Fruit fly (Drosophila melanogaster) whole organism, embryonic: Measurements from ENCODE around the gene Shmt.

Experiments used
- Abd-B ChIP-seq: fragments of 200-800 bp; sonication (Bioruptor generic); optimal IDR thresholded peaks from 2 replicates; lab custom pipeline; 2018; ENCODE audit warnings: missing biosample characterization, mild to moderate bottlenecking, missing genetic modification characterization, moderate library complexity
- Adf1 ChIP-seq: fragments of 200-800 bp; sonication (Bioruptor generic); IDR thresholded peaks from 2 replicates; pipeline ENCODE4 v1.3.6; 2022; ENCODE audit warnings: missing biosample characterization, missing genetic modification characterization
- Blimp-1 ChIP-seq: fragments of 200-800 bp; sonication (Bioruptor generic); optimal IDR thresholded peaks from 3 replicates; lab custom pipeline; 2018; ENCODE audit warnings: missing biosample characterization, missing genetic modification characterization, mild to moderate bottlenecking, moderate library complexity, missing genetic modification reagents
- CG1024 ChIP-seq: fragments of 200-800 bp; sonication (Bioruptor generic); IDR thresholded peaks from 2 replicates; pipeline ENCODE4 v1.3.6; 2022; ENCODE audit warnings: missing biosample characterization, missing genetic modification characterization
- CG11085 ChIP-seq: fragments of 200-800 bp; sonication (Bioruptor generic); IDR thresholded peaks from 2 replicates; pipeline ENCODE4 v1.3.6; 2022; ENCODE audit warnings: missing biosample characterization, missing genetic modification characterization
- CG11504 ChIP-seq: fragments of 200-800 bp; sonication (Bioruptor generic); optimal IDR thresholded peaks from 3 replicates; lab custom pipeline; 2019; ENCODE audit warnings: missing biosample characterization, mild to moderate bottlenecking, missing genetic modification characterization, moderate library complexity
- CG1233 ChIP-seq: fragments of 200-800 bp; sonication (Bioruptor generic); optimal IDR thresholded peaks from 4 replicates; lab custom pipeline; 2018; ENCODE audit warnings: missing biosample characterization, mild to moderate bottlenecking, missing genetic modification characterization
- CG14965 ChIP-seq: fragments of 200-800 bp; sonication (Bioruptor generic); optimal IDR thresholded peaks from 2 replicates; lab custom pipeline; 2016; ENCODE audit warnings: missing biosample characterization, missing genetic modification characterization, borderline replicate concordance
- CG1529 ChIP-seq: fragments of 200-800 bp; sonication (Bioruptor generic); optimal IDR thresholded peaks from 3 replicates; lab custom pipeline; 2018; ENCODE audit warnings: missing biosample characterization, missing genetic modification characterization
- CG17359 ChIP-seq: fragments of 200-800 bp; sonication (Bioruptor generic); optimal IDR thresholded peaks from 3 replicates; lab custom pipeline; 2018; ENCODE audit warnings: missing biosample characterization, mild to moderate bottlenecking, missing genetic modification characterization, moderate library complexity
- CG17612 ChIP-seq: fragments of 200-800 bp; sonication (Bioruptor generic); IDR thresholded peaks from 2 replicates; pipeline ENCODE4 v1.3.6; 2022; ENCODE audit warnings: missing biosample characterization, missing genetic modification characterization
- CG18011 ChIP-seq: fragments of 200-800 bp; sonication (Bioruptor generic); optimal IDR thresholded peaks from 2 replicates; lab custom pipeline; 2017; ENCODE audit warnings: missing biosample characterization, missing genetic modification characterization, mild to moderate bottlenecking, moderate library complexity, missing genotype
- CG18476 ChIP-seq: fragments of 200-800 bp; sonication (Bioruptor generic); optimal IDR thresholded peaks from 2 replicates; lab custom pipeline; 2016; ENCODE audit warnings: missing biosample characterization, mild to moderate bottlenecking, missing genetic modification characterization
- CG2120 ChIP-seq: fragments of 200-800 bp; sonication (Bioruptor generic); optimal IDR thresholded peaks from 3 replicates; lab custom pipeline; 2016; ENCODE audit warnings: missing biosample characterization, missing genetic modification characterization
- CG2199 ChIP-seq: fragments of 200-800 bp; sonication (Bioruptor generic); IDR thresholded peaks from 3 replicates; pipeline ENCODE4 v1.3.6; 2022; ENCODE audit warnings: missing biosample characterization, missing genetic modification characterization
- CG2712 ChIP-seq: fragments of 200-800 bp; optimal IDR thresholded peaks from 3 replicates; lab custom pipeline; 2019; ENCODE audit warnings: missing biosample characterization, mild to moderate bottlenecking, missing genetic modification characterization, moderate library complexity
- CG2889 ChIP-seq: fragments of 200-800 bp; sonication (Bioruptor generic); IDR thresholded peaks from 3 replicates; pipeline ENCODE4 v1.3.6; 2022; ENCODE audit warnings: missing biosample characterization, missing genetic modification characterization
- CG30020 ChIP-seq: fragments of 200-800 bp; optimal IDR thresholded peaks from 2 replicates; lab custom pipeline; 2019; ENCODE audit warnings: missing biosample characterization, mild to moderate bottlenecking, missing genetic modification characterization, moderate library complexity
- CG31224 ChIP-seq: fragments of 200-800 bp; sonication (Bioruptor generic); IDR thresholded peaks from 2 replicates; pipeline ENCODE4 v1.3.6; 2022; ENCODE audit warnings: missing biosample characterization, missing genetic modification characterization
- CG3163 ChIP-seq: fragments of 200-800 bp; sonication (Bioruptor generic); optimal IDR thresholded peaks from 3 replicates; lab custom pipeline; 2016; ENCODE audit warnings: missing biosample characterization, missing genetic modification characterization
- CG6254 ChIP-seq: fragments of 200-800 bp; sonication (Bioruptor generic); optimal IDR thresholded peaks from 3 replicates; lab custom pipeline; 2017; ENCODE audit warnings: mild to moderate bottlenecking, missing biosample characterization, missing genetic modification reagents, missing genetic modification characterization
- CG6272 ChIP-seq: fragments of 200-800 bp; sonication (Bioruptor generic); IDR thresholded peaks from 2 replicates; pipeline ENCODE4 v1.3.6; 2022; ENCODE audit warnings: missing biosample characterization, missing genetic modification characterization
- CG6683 ChIP-seq: fragments of 200-800 bp; sonication (Bioruptor generic); optimal IDR thresholded peaks from 2 replicates; lab custom pipeline; 2017; ENCODE audit warnings: missing biosample characterization, mild to moderate bottlenecking, missing genetic modification characterization, missing genetic modification reagents
- CG7357 ChIP-seq: fragments of 200-800 bp; sonication (Bioruptor generic); IDR thresholded peaks from 3 replicates; pipeline ENCODE4 v1.3.6; 2022; ENCODE audit warnings: missing biosample characterization, missing genetic modification characterization
- CTCF ChIP-seq: fragments of 200-800 bp; sonication (Bioruptor generic); optimal IDR thresholded peaks from 2 replicates; lab custom pipeline; 2017; ENCODE audit warnings: missing biosample characterization, mild to moderate bottlenecking, missing genetic modification characterization, moderate library complexity
- CkIIα-i1 ChIP-seq: fragments of 200-800 bp; sonication (Bioruptor generic); IDR thresholded peaks from 2 replicates; pipeline ENCODE4 v1.3.6; 2022; ENCODE audit warnings: missing biosample characterization, missing genetic modification characterization
- Doc3 ChIP-seq: fragments of 200-800 bp; sonication (Bioruptor generic); IDR thresholded peaks from 3 replicates; pipeline ENCODE4 v1.3.6; 2022; ENCODE audit warnings: missing biosample characterization, missing genetic modification characterization; ENCODE audit not compliant: partially characterized antibody
- Drgx ChIP-seq: fragments of 200-800 bp; sonication (Bioruptor generic); IDR thresholded peaks from 2 replicates; pipeline ENCODE4 v1.3.6; 2022; ENCODE audit warnings: missing biosample characterization, missing genetic modification characterization
- Fer1 ChIP-seq: fragments of 200-800 bp; sonication (Bioruptor generic); optimal IDR thresholded peaks from 2 replicates; lab custom pipeline; 2017; ENCODE audit warnings: missing biosample characterization, mild to moderate bottlenecking, missing genetic modification characterization
- Gug ChIP-seq: fragments of 200-800 bp; sonication (Bioruptor generic); IDR thresholded peaks from 4 replicates; pipeline ENCODE4 v1.3.6; 2022; ENCODE audit warnings: missing biosample characterization, missing genetic modification characterization
- HHEX ChIP-seq: fragments of 200-800 bp; sonication (Bioruptor generic); optimal IDR thresholded peaks from 3 replicates; lab custom pipeline; 2017; ENCODE audit warnings: missing biosample characterization, mild to moderate bottlenecking, missing genetic modification characterization, missing genetic modification reagents
- HLHmδ ChIP-seq: fragments of 200-800 bp; sonication (Bioruptor generic); optimal IDR thresholded peaks from 2 replicates; lab custom pipeline; 2018; ENCODE audit warnings: missing biosample characterization, mild to moderate bottlenecking, missing genetic modification characterization, moderate library complexity
- Jarid2 ChIP-seq: fragments of 200-800 bp; sonication (Bioruptor generic); optimal IDR thresholded peaks from 3 replicates; lab custom pipeline; 2017; ENCODE audit warnings: mild to moderate bottlenecking, missing biosample characterization, missing genetic modification reagents, missing genetic modification characterization
- Mrtf ChIP-seq: fragments of 200-800 bp; sonication (Bioruptor generic); IDR thresholded peaks from 3 replicates; pipeline ENCODE4 v1.3.6; 2022; ENCODE audit warnings: missing biosample characterization, missing genetic modification characterization
- Nf-YB ChIP-seq: fragments of 200-800 bp; sonication (Bioruptor generic); optimal IDR thresholded peaks from 3 replicates; lab custom pipeline; 2019; ENCODE audit warnings: missing biosample characterization, mild to moderate bottlenecking, missing genetic modification characterization, moderate library complexity
- Optix ChIP-seq: fragments of 200-800 bp; sonication (Bioruptor generic); IDR thresholded peaks from 3 replicates; pipeline ENCODE4 v1.3.6; 2022; ENCODE audit warnings: missing biosample characterization, missing genetic modification characterization
- Trl ChIP-seq, 3 experiments: fragments of >200 bp in 2 of 3; fragments of 200-800 bp in 1 of 3; sonication (Bioruptor generic) in 1 of 3; optimal IDR thresholded peaks; 2 replicates in 1 of 3; 3 replicates in 2 of 3; lab custom pipeline; 2016 to 2017; ENCODE audit warnings: missing biosample characterization in 1 of 3, missing genetic modification characterization in 1 of 3
- amos ChIP-seq: fragments of 200-800 bp; sonication (Bioruptor generic); IDR thresholded peaks from 2 replicates; pipeline ENCODE4 v1.3.6; 2022; ENCODE audit warnings: missing biosample characterization, missing genetic modification characterization; ENCODE audit not compliant: partially characterized antibody
- cato ChIP-seq: fragments of 200-800 bp; sonication (Bioruptor generic); optimal IDR thresholded peaks from 2 replicates; lab custom pipeline; 2016; ENCODE audit warnings: missing biosample characterization, missing genetic modification characterization, borderline replicate concordance
- chm ChIP-seq: fragments of 200-800 bp; sonication (Bioruptor generic); IDR thresholded peaks from 2 replicates; pipeline ENCODE4 v1.3.6; 2022; ENCODE audit warnings: missing biosample characterization, missing genetic modification characterization
- danr ChIP-seq: fragments of 200-800 bp; sonication (Bioruptor generic); IDR thresholded peaks from 2 replicates; pipeline ENCODE4 v1.3.6; 2022; ENCODE audit warnings: missing biosample characterization, missing genetic modification characterization
- esg ChIP-seq: fragments of 200-800 bp; sonication (Bioruptor generic); conservative IDR thresholded peaks from 2 replicates; pipeline ENCODE4 v1.3.6; 2022; ENCODE audit warnings: missing biosample characterization, missing genetic modification characterization
- hb ChIP-seq: fragments of 200-800 bp; sonication (Bioruptor generic); IDR thresholded peaks from 3 replicates; pipeline ENCODE4 v1.3.6; 2022; ENCODE audit warnings: missing biosample characterization, missing genetic modification characterization; ENCODE audit not compliant: partially characterized antibody
- kni ChIP-seq: fragments of 200-800 bp; sonication (Bioruptor generic); optimal IDR thresholded peaks from 3 replicates; lab custom pipeline; 2017; ENCODE audit warnings: mild to moderate bottlenecking, missing biosample characterization, missing genetic modification reagents, missing genetic modification characterization
- pita ChIP-seq: fragments of 200-800 bp; sonication (Bioruptor generic); optimal IDR thresholded peaks from 2 replicates; lab custom pipeline; 2017; ENCODE audit warnings: missing biosample characterization, mild to moderate bottlenecking, missing genetic modification characterization
- run ChIP-seq: fragments of 200-800 bp; sonication (Bioruptor generic); optimal IDR thresholded peaks from 3 replicates; lab custom pipeline; 2018; ENCODE audit warnings: missing biosample characterization, mild to moderate bottlenecking, missing genetic modification characterization
- shn ChIP-seq: fragments of 200-800 bp; sonication (Bioruptor generic); optimal IDR thresholded peaks from 3 replicates; lab custom pipeline; 2016; ENCODE audit warnings: missing biosample characterization, missing genetic modification characterization
- slp2 ChIP-seq: fragments of 200-800 bp; sonication (Bioruptor generic); optimal IDR thresholded peaks from 2 replicates; lab custom pipeline; 2016; ENCODE audit warnings: missing biosample characterization, missing genetic modification characterization
- stc ChIP-seq: fragments of 200-800 bp; sonication (Bioruptor generic); IDR thresholded peaks from 2 replicates; pipeline ENCODE4 v1.3.6; 2022; ENCODE audit warnings: missing biosample characterization, missing genetic modification characterization
- tin ChIP-seq: fragments of 200-800 bp; sonication (Bioruptor generic); optimal IDR thresholded peaks from 3 replicates; lab custom pipeline; 2016; ENCODE audit warnings: missing biosample characterization, missing genetic modification characterization
- toy ChIP-seq: fragments of 200-800 bp; sonication (Bioruptor generic); IDR thresholded peaks from 2 replicates; pipeline ENCODE4 v1.3.6; 2022; ENCODE audit warnings: missing biosample characterization, missing genetic modification characterization
- trh ChIP-seq: fragments of 200-800 bp; sonication (Bioruptor generic); optimal IDR thresholded peaks from 2 replicates; lab custom pipeline; 2016; ENCODE audit warnings: missing biosample characterization, missing genetic modification characterization

Gene Shmt

dm6 chrX:5873164-5873563, 43.4 kb downstream of the Shmt start, which contains the start of gene GAA1 (continued):
- TF ChIP-seq tin, result no peak
- no peak for TF ChIP-seq esg
- no peak for TF ChIP-seq cato (GFP tag; lab: Kevin White, UChicago)
- no peak for TF ChIP-seq CkIIα-i1 (GFP tag; lab: Robert Waterston, UW)
- no peak for TF ChIP-seq CG1024 (GFP tag; lab: Robert Waterston, UW)
- TF ChIP-seq CG18476 (GFP tag; lab: Kevin White, UChicago), result no peak
- peak; percentile 26 for TF ChIP-seq CG2120
- no peak for TF ChIP-seq chm (GFP tag; lab: Robert Waterston, UW)
- TF ChIP-seq CTCF (GFP tag; lab: Kevin White, UChicago), result no peak
- TF ChIP-seq CG1233 (GFP tag; lab: Kevin White, UChicago), result no peak
- TF ChIP-seq toy (GFP tag; lab: Robert Waterston, UW), result no peak
- no peak for TF ChIP-seq Abd-B (GFP tag; lab: Kevin White, UChicago)
- no peak for TF ChIP-seq CG6683
- no peak for TF ChIP-seq HLHmδ (GFP tag; lab: Kevin White, UChicago)
- no peak for TF ChIP-seq shn (GFP tag; lab: Kevin White, UChicago)
- TF ChIP-seq Optix (GFP tag; lab: Robert Waterston, UW), result no peak
- no peak for TF ChIP-seq pita
- peak; percentile 29 for TF ChIP-seq CG2712 (tag; lab: Kevin White, UChicago)
- TF ChIP-seq Nf-YB (GFP tag; lab: Kevin White, UChicago), result no peak
- TF ChIP-seq CG11085 (GFP tag; lab: Robert Waterston, UW), result no peak
- peak; percentile 5 for TF ChIP-seq CG30020
- no peak for TF ChIP-seq CG6272 (GFP tag; lab: Robert Waterston, UW)
- TF ChIP-seq slp2 (GFP tag; lab: Kevin White, UChicago), result no peak
- TF ChIP-seq Trl (optimal IDR thresholded peaks at IDR 0.05; lab: Kevin White, UChicago), result no peak
- no peak for TF ChIP-seq Trl (GFP tag; optimal IDR thresholded peaks at IDR 0.05; lab: Kevin White, UChicago)
- TF ChIP-seq CG2199, result no peak
- no peak for TF ChIP-seq CG17612 (GFP tag; lab: Robert Waterston, UW)
- TF ChIP-seq CG17359, result no peak
- no peak for TF ChIP-seq CG1529
- no peak for TF ChIP-seq stc (GFP tag; lab: Robert Waterston, UW)
- peak; percentile 92 for TF ChIP-seq hb
- TF ChIP-seq CG6254 (GFP tag; lab: Kevin White, UChicago), result no peak
- TF ChIP-seq CG3163 (GFP tag; lab: Kevin White, UChicago), result no peak
- TF ChIP-seq trh, result no peak
- TF ChIP-seq Adf1, result no peak
- TF ChIP-seq CG11504, result no peak
- TF ChIP-seq CG18011 (GFP tag; lab: Kevin White, UChicago), result no peak
- no peak for TF ChIP-seq HHEX (GFP tag; lab: Kevin White, UChicago)
- no peak for TF ChIP-seq danr (GFP tag; lab: Robert Waterston, UW)
- peak; percentile 20; the same call in 1 of the 4 replicates for TF ChIP-seq Gug (GFP tag; lab: Robert Waterston, UW)
- TF ChIP-seq run, result no peak
- TF ChIP-seq Jarid2, result no peak
- peak; percentile 10 for TF ChIP-seq Fer1 (GFP tag; lab: Kevin White, UChicago)
- TF ChIP-seq kni (GFP tag; lab: Kevin White, UChicago), result no peak
- TF ChIP-seq CG7357, result no peak
- TF ChIP-seq CG31224 (GFP tag; lab: Robert Waterston, UW), result no peak
- peak; percentile 55; the same call in 2 of the 3 replicates for TF ChIP-seq Doc3 (GFP tag; lab: Robert Waterston, UW)
- no peak for TF ChIP-seq CG2889
- no peak for TF ChIP-seq Blimp-1 (GFP tag; lab: Kevin White, UChicago)
- TF ChIP-seq Drgx (GFP tag; lab: Robert Waterston, UW), result no peak
- no peak for TF ChIP-seq CG14965
- TF ChIP-seq amos (GFP tag; lab: Robert Waterston, UW), result peak; percentile 79
- no peak for TF ChIP-seq Mrtf (GFP tag; lab: Robert Waterston, UW)
